Worm (Caenorhabditis elegans) whole organism, L4 larva: ENCODE data around the gene B0284.3.
A peak's percentile ranks its signal among the peaks of the same experiment; 100 is the strongest.
"Not testable (repeated sequence)": the region's sequence is repeated elsewhere in the genome, so short reads cannot be mapped to it uniquely, and the experiment has no call there.

ENCODE experiments used
- F10B5.3 ChIP-seq: sonication (generic microtip); optimal IDR thresholded peaks from 2 replicates; lab custom pipeline; 2016; ENCODE audit warnings: mild to moderate bottlenecking, missing genetic modification characterization, missing compliant biosample characterization
- F44E2.7 ChIP-seq: fragments of 200-800 bp; sonication (Bioruptor generic); IDR thresholded peaks from 2 replicates; pipeline ENCODE4 v2.1.2; 2022; ENCODE audit warnings: missing genetic modification characterization, missing compliant biosample characterization
- R02D3.7 ChIP-seq: fragments of 150-350 bp; sonication (generic microtip); optimal IDR thresholded peaks from 3 replicates; lab custom pipeline; 2014; ENCODE audit warnings: missing biosample characterization, missing genetic modification characterization
- ctbp-1 ChIP-seq: fragments of 200-800 bp; sonication (Bioruptor generic); IDR thresholded peaks from 2 replicates; pipeline ENCODE4 v1.3.6; 2022; ENCODE audit warnings: missing genetic modification reagents, missing genetic modification characterization, missing compliant biosample characterization
- egl-27 ChIP-seq: sonication (generic microtip); optimal IDR thresholded peaks from 3 replicates; lab custom pipeline; 2017; ENCODE audit warnings: missing biosample characterization, missing genetic modification reagents, missing genetic modification characterization
- hlh-30 ChIP-seq: sonication (generic microtip); optimal IDR thresholded peaks from 2 replicates; lab custom pipeline; 2017; ENCODE audit warnings: antibody characterized with exemption, mild to moderate bottlenecking, missing genetic modification characterization, missing compliant biosample characterization; ENCODE audit not compliant: insufficient read depth
- lin-15B ChIP-seq: fragments of 150-350 bp; sonication (generic microtip); optimal IDR thresholded peaks from 3 replicates; lab custom pipeline; 2014; ENCODE audit warnings: missing biosample characterization, missing genetic modification characterization
- lir-3 ChIP-seq: sonication (generic microtip); optimal IDR thresholded peaks from 2 replicates; lab custom pipeline; 2016; ENCODE audit warnings: mild to moderate bottlenecking, missing genetic modification characterization, missing compliant biosample characterization
- nhr-10 ChIP-seq: fragments of 150-350 bp; optimal IDR thresholded peaks from 2 replicates; lab custom pipeline; 2014; ENCODE audit warnings: missing biosample characterization, missing genetic modification characterization
- nhr-102 ChIP-seq: sonication (generic microtip); optimal IDR thresholded peaks from 2 replicates; lab custom pipeline; 2016; ENCODE audit warnings: mild to moderate bottlenecking, missing genetic modification characterization, moderate library complexity, missing compliant biosample characterization
- nhr-41 ChIP-seq: fragments of 200-800 bp; sonication (Bioruptor generic); IDR thresholded peaks from 2 replicates; pipeline ENCODE4 v1.3.6; 2022; ENCODE audit warnings: missing genetic modification reagents, missing genetic modification characterization, missing compliant biosample characterization
- nhr-42 ChIP-seq: fragments of 200-800 bp; sonication (Bioruptor generic); IDR thresholded peaks from 2 replicates; pipeline ENCODE4 v1.3.6; 2022; ENCODE audit warnings: missing genetic modification characterization, missing compliant biosample characterization
- pha-4 ChIP-seq, 2 experiments: fragments of 150-350 bp in 1 of 2; fragments of 200-800 bp in 1 of 2; sonication (Bioruptor generic) in 1 of 2; IDR thresholded peaks in 1 of 2; optimal IDR thresholded peaks in 1 of 2; 2 replicates each; pipeline versions ENCODE4 v1.3.6 to Lab custom; 2014 to 2022; ENCODE audit warnings: missing genetic modification characterization in 2 of 2, missing genetic modification reagents in 2 of 2, missing biosample characterization in 1 of 2, missing compliant biosample characterization in 1 of 2
- zip-11 ChIP-seq: fragments of 200-800 bp; sonication (Bioruptor generic); IDR thresholded peaks from 2 replicates; pipeline ENCODE4 v1.3.6; 2022; ENCODE audit warnings: missing genetic modification characterization, missing compliant biosample characterization

- TF ChIP-seq pha-4 (GFP tag; IDR thresholded peaks at IDR 0.05; lab: Robert Waterston, UW): peak; percentile 90
- not testable (repeated sequence) for TF ChIP-seq pha-4 (tag; optimal IDR thresholded peaks at IDR 0.05; lab: Kevin White, UChicago); lin-15B (tag; lab: Kevin White, UChicago); F10B5.3 (tag; lab: Kevin White, UChicago); R02D3.7; nhr-102 (tag; lab: Kevin White, UChicago); egl-27 (tag; lab: Kevin White, UChicago); lir-3 (tag; lab: Kevin White, UChicago); nhr-10 (tag; lab: Kevin White, UChicago); hlh-30 (tag; lab: Kevin White, UChicago); zip-11 (GFP tag; lab: Robert Waterston, UW)
- peak; percentile 79 for TF ChIP-seq ctbp-1 (GFP tag; lab: Robert Waterston, UW)
- 0 out of 2 replicates have a peak, but pooled peaks have one; percentile 28 for TF ChIP-seq nhr-41 (GFP tag; lab: Robert Waterston, UW)
- TF ChIP-seq nhr-42: peak; percentile 49; the same call in 1 of the 2 replicates
- 0 out of 2 replicates have a peak, but pooled peaks have one; percentile 83 for TF ChIP-seq F44E2.7 (GFP tag; lab: Robert Waterston, UW)
Measured at ce11 chrIII:4426711-4427218, 47.1 kb upstream of the B0284.3 start.
